Worm (Caenorhabditis elegans): Measurements from ENCODE around the gene C45G9.9.

DNA sequence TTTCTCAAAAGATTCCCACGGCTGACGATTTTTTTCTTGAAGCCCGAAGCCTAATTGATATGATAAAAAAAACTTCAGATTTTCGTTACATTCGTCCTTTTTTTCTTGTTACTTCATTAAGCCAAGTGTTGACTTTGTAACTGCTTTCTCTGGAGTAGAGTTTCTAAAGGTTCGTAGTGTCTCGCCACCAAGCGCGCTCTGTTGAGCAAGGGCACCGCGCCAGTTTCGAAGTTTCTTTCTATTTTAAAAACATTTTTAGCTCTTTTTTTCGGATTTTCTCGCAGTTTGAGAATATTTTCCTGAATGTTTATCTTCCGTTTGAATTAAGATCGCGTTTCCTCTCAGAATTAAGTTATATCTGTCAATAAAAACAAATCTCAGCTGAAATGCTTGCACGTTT is 21.0 kb upstream of the C45G9.9 start:
- no peak for TF ChIP-seq ceh-36 (tag; optimal IDR thresholded peaks at IDR 0.05)
- no peak for TF ChIP-seq tbx-11 (GFP tag; IDR thresholded peaks at IDR 0.05)
- no peak for TF ChIP-seq scrt-1 (GFP tag; IDR thresholded peaks at IDR 0.05)
- TF ChIP-seq B0310.2 (tag; optimal IDR thresholded peaks at IDR 0.05), result no peak
- TF ChIP-seq tra-4 (tag; optimal IDR thresholded peaks at IDR 0.05), result no peak
- no peak for TF ChIP-seq hnd-1 (tag; optimal IDR thresholded peaks at IDR 0.05)
- TF ChIP-seq sea-1 (GFP tag; conservative IDR thresholded peaks at IDR 0.05), result no peak
- TF ChIP-seq hmg-4 (GFP tag; optimal IDR thresholded peaks at IDR 0.05), result no peak
- TF ChIP-seq ama-1 (optimal IDR thresholded peaks at IDR 0.05), result no peak
- no peak for TF ChIP-seq aly-1 (tag; optimal IDR thresholded peaks at IDR 0.05)
- TF ChIP-seq F13C5.2 (tag; optimal IDR thresholded peaks at IDR 0.05), result no peak
- TF ChIP-seq ceh-13 (GFP tag; optimal IDR thresholded peaks at IDR 0.05), result no peak
- no peak for TF ChIP-seq hmbx-1 (tag; optimal IDR thresholded peaks at IDR 0.05)
